Worm (Caenorhabditis elegans) whole organism, mixed stage, embryonic: Measurements from ENCODE around the gene ras-2.
A peak's percentile ranks its signal among the peaks of the same experiment; 100 is the strongest.

ENCODE experiments used
- M03D4.4 ChIP-seq: sonication (generic microtip); optimal IDR thresholded peaks from 2 replicates; lab custom pipeline; 2017; ENCODE audit warnings: mild to moderate bottlenecking, missing genetic modification characterization, missing compliant biosample characterization
- bed-3 ChIP-seq: fragments of 200-800 bp; sonication (Bioruptor generic); optimal IDR thresholded peaks from 3 replicates; lab custom pipeline; 2018; ENCODE audit warnings: mild to moderate bottlenecking, missing genetic modification characterization, moderate library complexity, missing compliant biosample characterization
- blmp-1 ChIP-seq: fragments of 150-350 bp; optimal IDR thresholded peaks from 2 replicates; lab custom pipeline; 2014; ENCODE audit warnings: missing biosample characterization, missing genetic modification characterization
- ceh-39 ChIP-seq: fragments of 150-350 bp; optimal IDR thresholded peaks from 2 replicates; lab custom pipeline; 2014; ENCODE audit warnings: missing biosample characterization, missing genetic modification characterization
- ceh-43 ChIP-seq: fragments of 200-800 bp; sonication (Bioruptor generic); optimal IDR thresholded peaks from 2 replicates; lab custom pipeline; 2018; ENCODE audit warnings: mild to moderate bottlenecking, missing genetic modification characterization, moderate library complexity, missing compliant biosample characterization
- ceh-83 ChIP-seq: fragments of 200-800 bp; sonication (Bioruptor generic); optimal IDR thresholded peaks from 2 replicates; lab custom pipeline; 2018; ENCODE audit warnings: mild to moderate bottlenecking, missing genetic modification characterization, missing compliant biosample characterization
- ces-1 ChIP-seq: fragments of 150-350 bp; optimal IDR thresholded peaks from 2 replicates; lab custom pipeline; 2014; ENCODE audit warnings: missing biosample characterization, missing genetic modification reagents, missing genetic modification characterization
- cnd-1 ChIP-seq: fragments of 200-800 bp; sonication (Bioruptor generic); optimal IDR thresholded peaks from 2 replicates; lab custom pipeline; 2018; ENCODE audit warnings: mild to moderate bottlenecking, missing genetic modification characterization, missing compliant biosample characterization
- drap-1 ChIP-seq: fragments of 200-800 bp; sonication (Bioruptor generic); optimal IDR thresholded peaks from 3 replicates; lab custom pipeline; 2018; ENCODE audit warnings: mild to moderate bottlenecking, missing genetic modification characterization, missing compliant biosample characterization
- elt-1 ChIP-seq: sonication (generic microtip); optimal IDR thresholded peaks from 2 replicates; lab custom pipeline; 2017; ENCODE audit warnings: missing genetic modification characterization, mild to moderate bottlenecking, missing compliant biosample characterization, antibody characterized with exemption, moderate library complexity, borderline replicate concordance; ENCODE audit not compliant: insufficient read depth
- elt-3 ChIP-seq: fragments of 150-350 bp; optimal IDR thresholded peaks from 2 replicates; lab custom pipeline; 2014; ENCODE audit warnings: missing biosample characterization, missing genetic modification characterization
- flh-1 ChIP-seq: fragments of 200-800 bp; sonication (Bioruptor generic); optimal IDR thresholded peaks from 2 replicates; lab custom pipeline; 2018; ENCODE audit warnings: mild to moderate bottlenecking, missing genetic modification characterization, moderate library complexity, missing compliant biosample characterization
- ham-2 ChIP-seq: fragments of 200-800 bp; sonication (Bioruptor generic); optimal IDR thresholded peaks from 2 replicates; lab custom pipeline; 2018; ENCODE audit warnings: mild to moderate bottlenecking, missing genetic modification characterization, missing compliant biosample characterization
- hlh-1 ChIP-seq: fragments of 150-350 bp; optimal IDR thresholded peaks from 2 replicates; lab custom pipeline; 2014; ENCODE audit warnings: missing biosample characterization, missing genetic modification reagents, missing genetic modification characterization
- lin-13 ChIP-seq: fragments of 150-350 bp; optimal IDR thresholded peaks from 2 replicates; lab custom pipeline; 2014; ENCODE audit warnings: missing biosample characterization, missing genetic modification characterization
- lin-32 ChIP-seq: fragments of 200-800 bp; sonication (Bioruptor generic); optimal IDR thresholded peaks from 2 replicates; lab custom pipeline; 2018; ENCODE audit warnings: mild to moderate bottlenecking, missing genetic modification characterization, missing compliant biosample characterization
- lsy-2 ChIP-seq: fragments of 150-350 bp; optimal IDR thresholded peaks from 2 replicates; lab custom pipeline; 2014; ENCODE audit warnings: missing biosample characterization, missing genetic modification characterization
- mab-5 ChIP-seq: fragments of 150-350 bp; optimal IDR thresholded peaks from 2 replicates; lab custom pipeline; 2014; ENCODE audit warnings: missing biosample characterization, missing genetic modification characterization
- mep-1 ChIP-seq: fragments of 150-350 bp; optimal IDR thresholded peaks from 2 replicates; lab custom pipeline; 2017; ENCODE audit warnings: missing biosample characterization, missing genetic modification reagents, missing genetic modification characterization, inconsistent platforms
- mls-2 ChIP-seq: sonication (generic microtip); optimal IDR thresholded peaks from 2 replicates; lab custom pipeline; 2016; ENCODE audit warnings: mild to moderate bottlenecking, missing genetic modification characterization, moderate library complexity, missing compliant biosample characterization
- nhr-12 ChIP-seq: fragments of 150-350 bp; optimal IDR thresholded peaks from 2 replicates; lab custom pipeline; 2014; ENCODE audit warnings: missing biosample characterization, missing genetic modification characterization
- nhr-2 ChIP-seq: fragments of 150-350 bp; optimal IDR thresholded peaks from 2 replicates; lab custom pipeline; 2014; ENCODE audit warnings: missing biosample characterization, missing genetic modification characterization
- nhr-237 ChIP-seq: fragments of 150-350 bp; optimal IDR thresholded peaks from 2 replicates; lab custom pipeline; 2014; ENCODE audit warnings: missing biosample characterization, missing genetic modification characterization
- nhr-28 ChIP-seq: fragments of 150-350 bp; optimal IDR thresholded peaks from 2 replicates; lab custom pipeline; 2014; ENCODE audit warnings: missing biosample characterization, missing genetic modification characterization
- nhr-76 ChIP-seq: sonication (generic microtip); optimal IDR thresholded peaks from 2 replicates; lab custom pipeline; 2017; ENCODE audit warnings: missing biosample characterization, missing genetic modification characterization
- pha-4 ChIP-seq: fragments of 150-350 bp; optimal IDR thresholded peaks from 2 replicates; lab custom pipeline; 2018; ENCODE audit warnings: missing biosample characterization, missing genetic modification reagents, missing genetic modification characterization
- sem-2 ChIP-seq: fragments of 200-800 bp; sonication (Bioruptor generic); optimal IDR thresholded peaks from 2 replicates; lab custom pipeline; 2018; ENCODE audit warnings: mild to moderate bottlenecking, missing genetic modification characterization, missing compliant biosample characterization
- snpc-4 ChIP-seq: fragments of 150-350 bp; optimal IDR thresholded peaks from 2 replicates; lab custom pipeline; 2014; ENCODE audit warnings: missing biosample characterization, missing genetic modification characterization
- sptf-1 ChIP-seq: sonication (generic microtip); optimal IDR thresholded peaks from 2 replicates; lab custom pipeline; 2017; ENCODE audit warnings: mild to moderate bottlenecking, missing genetic modification characterization, moderate library complexity, missing compliant biosample characterization
- tbx-8 ChIP-seq: fragments of 200-800 bp; sonication (Bioruptor generic); optimal IDR thresholded peaks from 2 replicates; lab custom pipeline; 2018; ENCODE audit warnings: mild to moderate bottlenecking, missing genetic modification characterization, moderate library complexity, missing compliant biosample characterization
- unc-120 ChIP-seq: sonication (generic microtip); optimal IDR thresholded peaks from 2 replicates; lab custom pipeline; 2017; ENCODE audit warnings: missing genetic modification characterization, missing compliant biosample characterization; ENCODE audit not compliant: poor library complexity, severe bottlenecking
- unc-39 ChIP-seq: fragments of 150-350 bp; optimal IDR thresholded peaks from 2 replicates; lab custom pipeline; 2014; ENCODE audit warnings: missing biosample characterization, missing genetic modification characterization
- unc-62 ChIP-seq: fragments of 150-350 bp; optimal IDR thresholded peaks from 2 replicates; lab custom pipeline; 2014; ENCODE audit warnings: missing biosample characterization, missing genetic modification reagents, missing genetic modification characterization
- zip-8 ChIP-seq: fragments of 150-350 bp; optimal IDR thresholded peaks from 2 replicates; lab custom pipeline; 2014; ENCODE audit warnings: missing biosample characterization, missing genetic modification characterization
- ztf-11 ChIP-seq: fragments of 150-350 bp; optimal IDR thresholded peaks from 2 replicates; lab custom pipeline; 2014; ENCODE audit warnings: missing biosample characterization, missing genetic modification characterization

Gene ras-2

DNA sequence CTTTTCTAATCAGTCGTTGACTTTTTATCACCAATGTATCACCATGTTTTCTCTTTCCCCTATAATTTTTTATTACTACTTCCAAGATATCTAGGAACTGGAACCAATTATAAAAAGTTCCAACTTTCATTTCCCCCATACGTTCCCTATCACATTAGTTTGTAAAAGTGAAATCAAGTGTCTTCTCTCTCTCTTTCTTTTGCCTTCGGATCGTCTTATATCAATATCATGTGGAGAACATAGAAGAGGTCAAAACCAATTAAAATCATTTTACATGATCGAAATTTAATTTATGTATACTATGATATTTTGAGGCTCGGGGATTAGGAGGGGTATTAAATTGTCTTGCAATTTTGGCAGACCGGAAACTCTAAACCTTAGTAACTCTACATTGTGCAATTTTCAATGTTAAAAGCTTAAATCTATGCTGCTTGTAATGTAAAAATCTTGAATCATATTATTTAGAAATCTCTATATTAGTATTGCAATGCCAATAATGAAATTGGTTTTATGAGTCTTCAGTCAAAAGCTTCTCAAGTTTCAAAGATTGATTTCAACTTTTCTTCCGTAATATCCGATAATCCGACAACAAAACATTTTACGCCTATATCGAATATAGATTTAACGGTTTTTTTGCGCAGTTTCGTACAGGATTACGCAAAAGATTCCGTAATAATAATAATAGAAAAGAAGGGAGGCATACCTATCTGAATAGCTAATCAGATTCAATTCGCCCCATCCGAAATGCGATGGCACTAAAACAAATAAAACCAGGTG lies 28.2 kb upstream of the ras-2 start:
- TF ChIP-seq blmp-1 (tag; lab: Kevin White, UChicago) (peak; percentile 69), sptf-1 (tag; lab: Kevin White, UChicago) (no peak)

DNA sequence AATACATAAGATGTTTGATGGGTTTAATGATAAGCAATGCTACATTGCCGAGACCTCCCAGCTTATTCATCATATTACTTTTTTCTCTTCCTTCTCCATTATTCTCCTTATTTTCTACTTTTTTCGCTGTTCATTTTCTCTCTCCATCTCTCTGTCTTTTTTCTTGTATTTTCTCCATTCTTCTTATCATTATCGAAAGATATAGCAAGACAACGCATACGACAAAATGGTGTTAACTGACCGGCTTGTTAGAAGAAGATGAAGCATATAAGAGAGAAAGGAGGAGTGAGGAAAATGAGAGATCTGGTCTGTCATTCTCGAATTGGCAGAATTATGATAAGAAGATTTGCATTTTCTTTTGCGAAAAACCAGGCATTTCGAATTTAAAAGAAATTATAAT lies 27.0 kb upstream of the ras-2 start:
- TF ChIP-seq nhr-2 (tag; lab: Kevin White, UChicago), result no peak

DNA sequence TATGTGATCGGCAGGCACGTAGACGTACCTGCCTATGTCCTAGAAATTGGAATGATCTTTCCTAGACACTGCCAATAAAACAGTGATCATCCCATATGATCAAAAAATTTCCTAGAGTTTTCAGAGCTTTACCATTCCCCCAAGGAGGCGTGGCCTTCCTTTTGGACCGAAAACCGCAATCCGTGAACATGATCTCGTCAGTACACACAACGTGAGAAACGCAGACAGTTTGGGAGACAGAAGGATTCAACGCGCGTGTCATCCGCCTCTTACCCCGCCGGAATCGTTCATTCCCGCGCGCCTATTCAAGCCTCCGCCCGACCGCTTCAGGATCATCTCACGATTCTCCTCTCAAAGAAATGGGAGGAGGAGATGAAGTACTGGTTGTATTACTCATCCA lies 25.6 kb upstream of the ras-2 start, which contains the start of gene B0393.5:
B0393.5 (plus strand) TSS at position 301 of the 400 bp plus-strand sequence.
- TF ChIP-seq ham-2 (GFP tag; lab: Kevin White, UChicago), result peak; percentile 4
- TF ChIP-seq nhr-2 (tag; lab: Kevin White, UChicago), result no peak
- TF ChIP-seq cnd-1, result no peak
- TF ChIP-seq ceh-39 (tag; lab: Kevin White, UChicago), result no peak

DNA sequence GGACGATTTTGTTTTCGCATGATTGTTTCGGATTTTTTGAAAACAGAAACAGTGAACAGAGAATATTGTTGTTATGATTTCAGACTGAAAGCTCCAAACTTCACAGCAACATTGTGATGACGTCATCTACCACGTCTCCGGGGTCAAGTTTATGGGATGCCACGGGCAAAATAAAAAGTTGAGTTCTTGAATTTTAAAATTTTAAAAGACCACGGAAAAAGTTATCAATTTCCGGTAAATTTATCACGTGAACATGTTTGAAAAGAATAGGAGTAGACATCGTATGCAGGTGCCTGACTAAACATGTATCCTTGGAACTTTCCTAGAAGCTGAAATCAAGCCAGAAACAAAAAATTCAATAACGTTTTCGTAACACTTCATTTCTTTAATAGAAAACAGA lies 23.6 kb upstream of the ras-2 start, which contains the start of gene B0393.4:
B0393.4 (minus strand) TSS at position 101 of the 400 bp plus-strand sequence.
- TF ChIP-seq nhr-237 (tag; lab: Kevin White, UChicago) (no peak), zip-8 (tag; lab: Kevin White, UChicago) (peak; percentile 11)

DNA sequence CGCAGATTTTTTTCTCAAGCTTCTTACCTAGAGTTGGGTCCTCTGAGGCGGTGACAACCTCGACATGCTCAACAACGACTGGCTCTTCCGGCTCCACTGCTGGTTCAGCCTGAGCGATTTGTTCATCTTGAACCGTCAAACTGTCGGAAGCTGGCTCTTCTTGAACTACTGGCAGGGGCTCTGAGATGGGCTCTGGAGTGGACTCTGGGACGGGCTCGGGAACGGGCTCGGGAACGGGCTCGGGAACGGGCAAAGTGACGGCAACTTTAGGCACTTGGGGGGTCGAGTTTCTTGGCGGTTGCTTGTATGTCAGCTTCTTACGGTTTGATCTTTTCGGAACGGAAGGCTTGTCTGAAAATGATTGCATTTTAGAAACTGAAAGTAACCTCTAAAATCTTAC lies 23.0 kb upstream of the ras-2 start:
- TF ChIP-seq zip-8 (tag; lab: Kevin White, UChicago) (no peak), unc-120 (tag; lab: Kevin White, UChicago) (no peak), elt-1 (tag; lab: Kevin White, UChicago) (no peak), flh-1 (no peak), snpc-4 (tag; lab: Kevin White, UChicago) (no peak), ztf-11 (tag; lab: Kevin White, UChicago) (no peak), nhr-76 (no peak)

DNA sequence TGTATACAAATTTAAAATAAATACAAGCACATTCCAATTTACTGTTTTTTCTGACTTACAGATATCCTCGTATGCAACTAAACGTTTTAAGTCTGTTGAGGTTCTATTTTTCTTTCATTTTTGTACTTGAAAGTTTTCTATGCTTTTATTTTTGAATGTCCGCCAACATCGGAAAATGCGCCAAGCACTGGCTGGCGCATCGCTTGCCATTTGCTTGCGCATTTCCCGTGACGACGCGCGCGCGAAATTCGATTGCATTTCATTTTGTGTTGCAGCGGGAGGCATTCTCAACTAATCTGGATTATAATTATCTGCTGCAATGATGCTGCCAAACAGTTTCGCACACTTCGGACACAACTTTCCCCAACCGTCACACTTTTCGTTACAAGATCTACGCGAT lies 17.1 kb upstream of the ras-2 start, which contains the start of gene fbxl-2:
fbxl-2 (plus strand) TSS at position 278 of the 400 bp plus-strand sequence.
- TF ChIP-seq M03D4.4 (tag; lab: Kevin White, UChicago) (peak; percentile 83), nhr-2 (tag; lab: Kevin White, UChicago) (peak; percentile 33), nhr-12 (tag; lab: Kevin White, UChicago) (peak; percentile 63), lin-32 (GFP tag; lab: Kevin White, UChicago) (peak; percentile 72), elt-3 (tag; lab: Kevin White, UChicago) (peak; percentile 71), unc-62 (no peak), ces-1 (GFP tag; lab: Kevin White, UChicago) (no peak), bed-3 (peak; percentile 41), ham-2 (GFP tag; lab: Kevin White, UChicago) (peak; percentile 58), sptf-1 (tag; lab: Kevin White, UChicago) (peak; percentile 89), lsy-2 (tag; lab: Kevin White, UChicago) (peak; percentile 92), cnd-1 (peak; percentile 84), tbx-8 (GFP tag; lab: Kevin White, UChicago) (peak; percentile 47), blmp-1 (tag; lab: Kevin White, UChicago) (no peak), drap-1 (GFP tag; lab: Kevin White, UChicago) (peak; percentile 80), ceh-43 (peak; percentile 68), ceh-39 (tag; lab: Kevin White, UChicago) (peak; percentile 78), ceh-83 (GFP tag; lab: Kevin White, UChicago) (peak; percentile 73), lin-13 (tag; lab: Kevin White, UChicago) (peak; percentile 98), elt-1 (tag; lab: Kevin White, UChicago) (no peak), unc-39 (tag; lab: Kevin White, UChicago) (no peak), mab-5 (peak; percentile 50), nhr-76 (no peak), mep-1 (tag; lab: Kevin White, UChicago) (peak; percentile 95), mls-2 (tag; lab: Kevin White, UChicago) (peak; percentile 77), nhr-237 (tag; lab: Kevin White, UChicago) (peak; percentile 94), ztf-11 (tag; lab: Kevin White, UChicago) (peak; percentile 73), zip-8 (tag; lab: Kevin White, UChicago) (no peak), unc-120 (tag; lab: Kevin White, UChicago) (peak; percentile 51), nhr-28 (no peak), pha-4 (tag; lab: Kevin White, UChicago) (peak; percentile 94), flh-1 (peak; percentile 10), sem-2 (GFP tag; lab: Kevin White, UChicago) (peak; percentile 46), hlh-1 (peak; percentile 34), snpc-4 (tag; lab: Kevin White, UChicago) (no peak)
- TF ChIP-seq, all 35 proteins: peak for 26
